Fruit fly (Drosophila melanogaster): ENCODE measurements around the gene NO66.

Gene NO66

dm6 chrX:4324781-4325180 is 5.5 kb downstream of the NO66 start (continued):
- TF ChIP-seq sug (tag; optimal IDR thresholded peaks at IDR 0.05) (peak; percentile 98), CG6272 (GFP tag; IDR thresholded peaks at IDR 0.05) (peak; percentile 99), CG13123 (GFP tag; optimal IDR thresholded peaks at IDR 0.05) (peak; percentile 95), CG3838 (GFP tag; optimal IDR thresholded peaks at IDR 0.05) (peak; percentile 94), CG9932 (GFP tag; IDR thresholded peaks at IDR 0.05) (peak; percentile 100), stc (GFP tag; IDR thresholded peaks at IDR 0.05) (peak; percentile 98), ind (GFP tag; optimal IDR thresholded peaks at IDR 0.05) (peak; percentile 99), tin (GFP tag; optimal IDR thresholded peaks at IDR 0.05) (peak; percentile 98), CG1832 (GFP tag; optimal IDR thresholded peaks at IDR 0.05) (peak; percentile 23), ham (GFP tag; IDR thresholded peaks at IDR 0.05) (peak; percentile 97), B-H2 (GFP tag; optimal IDR thresholded peaks at IDR 0.05) (peak; percentile 99), Poxn (GFP tag; IDR thresholded peaks at IDR 0.05) (peak; percentile 99), Mes4 (GFP tag; optimal IDR thresholded peaks at IDR 0.05) (peak; percentile 96), fd64A (GFP tag; optimal IDR thresholded peaks at IDR 0.05) (peak; percentile 91), chm (GFP tag; IDR thresholded peaks at IDR 0.05) (peak; percentile 98), dysf (GFP tag; IDR thresholded peaks at IDR 0.05) (peak; percentile 100), Kr (GFP tag; optimal IDR thresholded peaks at IDR 0.05) (no peak), CG12071 (GFP tag; optimal IDR thresholded peaks at IDR 0.05) (peak; percentile 98), onecut (GFP tag; IDR thresholded peaks at IDR 0.05) (peak; percentile 95), CG1602 (GFP tag; optimal IDR thresholded peaks at IDR 0.05) (peak; percentile 97), dati (GFP tag; IDR thresholded peaks at IDR 0.05) (peak; percentile 95), CG6689 (GFP tag; IDR thresholded peaks at IDR 0.05) (peak; percentile 98), org-1 (GFP tag; optimal IDR thresholded peaks at IDR 0.05) (peak; percentile 98), dan (GFP tag; IDR thresholded peaks at IDR 0.05) (peak; percentile 88), CG17829 (tag; optimal IDR thresholded peaks at IDR 0.05) (peak; percentile 95), CG8281 (tag; optimal IDR thresholded peaks at IDR 0.05) (peak; percentile 87), dimm (GFP tag; IDR thresholded peaks at IDR 0.05) (peak; percentile 99), MBD-R2 (GFP tag; IDR thresholded peaks at IDR 0.05) (peak; percentile 99), Drgx (GFP tag; IDR thresholded peaks at IDR 0.05) (peak; percentile 99), CG7556 (GFP tag; optimal IDR thresholded peaks at IDR 0.05) (peak; percentile 96), sim (GFP tag; IDR thresholded peaks at IDR 0.05) (peak; percentile 97), sna (GFP tag; IDR thresholded peaks at IDR 0.05; ENCODE audit: partially characterized antibody) (no peak), ase (GFP tag; IDR thresholded peaks at IDR 0.05) (peak; percentile 99), CG2199 (GFP tag; IDR thresholded peaks at IDR 0.05) (peak; percentile 98), cas (GFP tag; IDR thresholded peaks at IDR 0.05) (peak; percentile 99), Hr78 (GFP tag; optimal IDR thresholded peaks at IDR 0.05) (peak in 1 of 2 experiments; percentile 69), Fer3 (tag; optimal IDR thresholded peaks at IDR 0.05) (peak; percentile 99), CG2120 (GFP tag; optimal IDR thresholded peaks at IDR 0.05) (peak; percentile 100), Sin3A (optimal IDR thresholded peaks at IDR 0.05) (no peak), Jarid2 (GFP tag; optimal IDR thresholded peaks at IDR 0.05) (peak; percentile 87), CG10543 (GFP tag; optimal IDR thresholded peaks at IDR 0.05) (peak; percentile 99), gce (GFP tag; IDR thresholded peaks at IDR 0.05) (peak; percentile 98), Sox100B (GFP tag; optimal IDR thresholded peaks at IDR 0.05) (peak; percentile 93), ara (GFP tag; IDR thresholded peaks at IDR 0.05) (peak; percentile 98), abd-A (tag; optimal IDR thresholded peaks at IDR 0.05) (peak; percentile 84), CG13775 (GFP tag; optimal IDR thresholded peaks at IDR 0.05) (peak; percentile 94), Nf-YA (GFP tag; IDR thresholded peaks at IDR 0.05) (peak; percentile 97), CG10147 (GFP tag; optimal IDR thresholded peaks at IDR 0.05) (peak; percentile 98), CG6765 (GFP tag; optimal IDR thresholded peaks at IDR 0.05) (peak; percentile 96), HmgZ (tag; optimal IDR thresholded peaks at IDR 0.05) (peak; percentile 99), Hsf (GFP tag; optimal IDR thresholded peaks at IDR 0.05) (peak; percentile 99), bsh (GFP tag; optimal IDR thresholded peaks at IDR 0.05) (peak; percentile 88 to 97)

All from whole organism, embryonic.